Worm (Caenorhabditis elegans) whole organism, L4 larva: ENCODE results near the gene C06E1.9.

ENCODE experiments used
- ama-1 ChIP-seq: fragments of 150-350 bp; optimal IDR thresholded peaks from 2 replicates; lab custom pipeline; 2014; ENCODE audit warnings: inconsistent platforms, mixed read lengths
- mdl-1 ChIP-seq, 2 experiments: fragments of 150-350 bp in 1 of 2; sonication (generic microtip) in 1 of 2; optimal IDR thresholded peaks; 2 replicates each; lab custom pipeline; 2014 to 2017; ENCODE audit warnings: missing biosample characterization in 2 of 2, missing genetic modification characterization in 2 of 2
- nhr-25 ChIP-seq: sonication (generic microtip); optimal IDR thresholded peaks from 2 replicates; lab custom pipeline; 2017; ENCODE audit warnings: missing genetic modification characterization, mild to moderate bottlenecking, missing compliant biosample characterization, antibody characterized with exemption, moderate library complexity, borderline replicate concordance; ENCODE audit not compliant: insufficient read depth
- pha-4 ChIP-seq, 2 experiments: fragments of 150-350 bp in 1 of 2; fragments of 200-800 bp in 1 of 2; sonication (Bioruptor generic) in 1 of 2; IDR thresholded peaks in 1 of 2; optimal IDR thresholded peaks in 1 of 2; 2 replicates each; pipeline versions ENCODE4 v1.3.6 to Lab custom; 2014 to 2022; ENCODE audit warnings: missing genetic modification characterization in 2 of 2, missing genetic modification reagents in 2 of 2, missing biosample characterization in 1 of 2, missing compliant biosample characterization in 1 of 2
- pqm-1 ChIP-seq: sonication (generic microtip); optimal IDR thresholded peaks from 2 replicates; lab custom pipeline; 2017; ENCODE audit warnings: missing biosample characterization, missing genetic modification characterization
- vab-7 ChIP-seq: fragments of 200-800 bp; sonication (Bioruptor generic); IDR thresholded peaks from 2 replicates; pipeline ENCODE4 v1.3.6; 2022; ENCODE audit warnings: missing genetic modification reagents, missing genetic modification characterization, missing compliant biosample characterization

- no peak for TF ChIP-seq ama-1 (lab: Kevin White, UChicago)
- TF ChIP-seq vab-7 (GFP tag; lab: Robert Waterston, UW), result no peak
- no peak for TF ChIP-seq mdl-1 (tag; optimal IDR thresholded peaks at IDR 0.05; lab: Kevin White, UChicago)
- TF ChIP-seq nhr-25 (tag; lab: Kevin White, UChicago), result no peak
- no peak for TF ChIP-seq pqm-1 (tag; lab: Kevin White, UChicago)
- TF ChIP-seq pha-4 (GFP tag; IDR thresholded peaks at IDR 0.05; lab: Robert Waterston, UW), result no peak
- TF ChIP-seq pha-4 (tag; optimal IDR thresholded peaks at IDR 0.05; lab: Kevin White, UChicago), result no peak
Measured at ce11 chrIII:8625125-8625524, 15.5 kb upstream of the C06E1.9 start.
